Fruit fly (Drosophila melanogaster): ENCODE data around the gene CG13458.

Gene CG13458

dm6 chr3L:15078347-15078746 lies 35.0 kb upstream of the CG13458 start, which contains the start of gene Or71a:
Or71a (minus strand) TSS chr3L:15078447.
- no peak for TF ChIP-seq sv (GFP tag; optimal IDR thresholded peaks at IDR 0.05)
- no peak for TF ChIP-seq HLH106 (tag; optimal IDR thresholded peaks at IDR 0.05)
- TF ChIP-seq CG32264 (GFP tag; optimal IDR thresholded peaks at IDR 0.05): no peak
- no peak for TF ChIP-seq Vsx2 (GFP tag; optimal IDR thresholded peaks at IDR 0.05; ENCODE audit: partially characterized antibody)

dm6 chr3L:15079278-15079677 lies 34.1 kb upstream of the CG13458 start:
- no peak for TF ChIP-seq sage (GFP tag; optimal IDR thresholded peaks at IDR 0.05)
- no peak for TF ChIP-seq HLH106 (tag; optimal IDR thresholded peaks at IDR 0.05)
- peak in 1 of 2 experiments; percentile 35 for TF ChIP-seq dl (GFP tag; optimal IDR thresholded peaks at IDR 0.05; ENCODE audit: insufficient read depth in 1 of 2, partially characterized antibody in 2 of 2)
- peak; percentile 5 for TF ChIP-seq Myc (optimal IDR thresholded peaks at IDR 0.05)
- no peak for TF ChIP-seq Hr83 (GFP tag; optimal IDR thresholded peaks at IDR 0.05; ENCODE audit: poor library complexity, severe bottlenecking)
- TF ChIP-seq OdsH (GFP tag; optimal IDR thresholded peaks at IDR 0.05): no peak
- TF ChIP-seq ey (GFP tag; optimal IDR thresholded peaks at IDR 0.05): no peak
- peak; percentile 60 for TF ChIP-seq fru (GFP tag; optimal IDR thresholded peaks at IDR 0.05)
- peak; percentile 9 for TF ChIP-seq Vsx2 (GFP tag; optimal IDR thresholded peaks at IDR 0.05; ENCODE audit: partially characterized antibody)
- no peak for TF ChIP-seq brk (GFP tag; optimal IDR thresholded peaks at IDR 0.05)
- no peak for TF ChIP-seq N (GFP tag; optimal IDR thresholded peaks at IDR 0.05)
- TF ChIP-seq h (GFP tag; optimal IDR thresholded peaks at IDR 0.05): no peak
- no peak for TF ChIP-seq psq (GFP tag; optimal IDR thresholded peaks at IDR 0.05)
- TF ChIP-seq CG32264 (GFP tag; optimal IDR thresholded peaks at IDR 0.05): no peak
- TF ChIP-seq Dif (GFP tag; optimal IDR thresholded peaks at IDR 0.05; ENCODE audit: partially characterized antibody): peak; percentile 65
- no peak for TF ChIP-seq Mio (GFP tag; optimal IDR thresholded peaks at IDR 0.05)
- TF ChIP-seq pan (optimal IDR thresholded peaks at IDR 0.05): no peak
- TF ChIP-seq CrebA (GFP tag; optimal IDR thresholded peaks at IDR 0.05; ENCODE audit: borderline replicate concordance): no peak
- TF ChIP-seq usp (GFP tag; optimal IDR thresholded peaks at IDR 0.05): no peak
- TF ChIP-seq dmrt93B (GFP tag; optimal IDR thresholded peaks at IDR 0.05): no peak
- no peak for TF ChIP-seq Hnf4 (GFP tag; optimal IDR thresholded peaks at IDR 0.05)

- TF ChIP-seq dsf (GFP tag; optimal IDR thresholded peaks at IDR 0.05; ENCODE audit: borderline replicate concordance) (no peak), pan (optimal IDR thresholded peaks at IDR 0.05) (no peak), br (GFP tag; optimal IDR thresholded peaks at IDR 0.05) (no peak), CG9705 (GFP tag; optimal IDR thresholded peaks at IDR 0.05) (no peak), lola (GFP tag; optimal IDR thresholded peaks at IDR 0.05) (no peak), Mio (GFP tag; optimal IDR thresholded peaks at IDR 0.05) (no peak), Jra (GFP tag; optimal IDR thresholded peaks at IDR 0.05) (no peak), Hnf4 (GFP tag; optimal IDR thresholded peaks at IDR 0.05) (no peak), CG32264 (GFP tag; optimal IDR thresholded peaks at IDR 0.05) (no peak), N (GFP tag; optimal IDR thresholded peaks at IDR 0.05) (no peak), ey (GFP tag; optimal IDR thresholded peaks at IDR 0.05) (no peak), sage (GFP tag; optimal IDR thresholded peaks at IDR 0.05) (no peak), Dif (GFP tag; optimal IDR thresholded peaks at IDR 0.05; ENCODE audit: partially characterized antibody) (no peak), dmrt93B (GFP tag; optimal IDR thresholded peaks at IDR 0.05) (no peak), jim (GFP tag; optimal IDR thresholded peaks at IDR 0.05) (no peak), GATAd (GFP tag; optimal IDR thresholded peaks at IDR 0.05) (no peak), rgr (GFP tag; optimal IDR thresholded peaks at IDR 0.05) (no peak), Rel (GFP tag; optimal IDR thresholded peaks at IDR 0.05) (no peak), Rel (tag; optimal IDR thresholded peaks at IDR 0.05) (no peak), Hr78 (GFP tag; optimal IDR thresholded peaks at IDR 0.05) (no peak)
Observed at dm6 chr3L:15084288-15084687, 29.1 kb upstream of the CG13458 start.

- TF ChIP-seq CG9705 (GFP tag; optimal IDR thresholded peaks at IDR 0.05) (no peak), Dfd (GFP tag; optimal IDR thresholded peaks at IDR 0.05) (no peak), jim (GFP tag; optimal IDR thresholded peaks at IDR 0.05) (no peak), tai (GFP tag; optimal IDR thresholded peaks at IDR 0.05) (no peak), sv (GFP tag; optimal IDR thresholded peaks at IDR 0.05) (no peak), dl (GFP tag; optimal IDR thresholded peaks at IDR 0.05; ENCODE audit: insufficient read depth in 1 of 2, partially characterized antibody in 2 of 2) (no peak), pan (optimal IDR thresholded peaks at IDR 0.05) (no peak), HLH106 (tag; optimal IDR thresholded peaks at IDR 0.05) (no peak), usp (GFP tag; optimal IDR thresholded peaks at IDR 0.05) (no peak)
Observed at dm6 chr3L:15088285-15088684, 25.1 kb upstream of the CG13458 start.

Data from whole organism, wandering third instar larva.